Fruit fly (Drosophila melanogaster): ENCODE results near the gene CG1077.

CG1077 gene

DNA sequence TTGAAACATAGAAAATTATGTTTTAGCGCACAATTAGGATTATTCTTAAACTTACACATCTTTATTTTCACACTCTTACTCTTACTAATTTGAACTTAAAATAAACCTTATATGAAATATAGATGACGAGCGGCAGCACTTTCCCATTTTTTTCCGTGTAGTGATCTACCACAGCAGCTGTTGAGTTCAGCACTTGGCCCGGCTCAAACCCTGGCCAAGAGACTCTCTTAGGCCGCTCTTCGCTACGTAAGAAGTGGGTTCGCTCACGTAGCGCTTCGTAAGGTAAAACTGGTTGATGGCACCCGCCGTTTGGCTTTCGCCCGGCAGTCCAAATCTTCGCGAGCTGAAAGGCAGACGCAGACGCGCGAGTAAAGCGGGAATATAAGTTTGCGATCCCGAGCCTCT is 31.2 kb downstream of the CG1077 start, which contains the start of gene Osi24 (continued):
- TF ChIP-seq HHEX (GFP tag; optimal IDR thresholded peaks at IDR 0.05) = no peak
- peak; percentile 52 for TF ChIP-seq esg (GFP tag; conservative IDR thresholded peaks at IDR 0.05)
- peak; percentile 52 for TF ChIP-seq lab (GFP tag; optimal IDR thresholded peaks at IDR 0.05)
- TF ChIP-seq sisA (GFP tag; IDR thresholded peaks at IDR 0.05) = peak; percentile 73
- TF ChIP-seq CG2120 (GFP tag; optimal IDR thresholded peaks at IDR 0.05) = peak; percentile 52

DNA sequence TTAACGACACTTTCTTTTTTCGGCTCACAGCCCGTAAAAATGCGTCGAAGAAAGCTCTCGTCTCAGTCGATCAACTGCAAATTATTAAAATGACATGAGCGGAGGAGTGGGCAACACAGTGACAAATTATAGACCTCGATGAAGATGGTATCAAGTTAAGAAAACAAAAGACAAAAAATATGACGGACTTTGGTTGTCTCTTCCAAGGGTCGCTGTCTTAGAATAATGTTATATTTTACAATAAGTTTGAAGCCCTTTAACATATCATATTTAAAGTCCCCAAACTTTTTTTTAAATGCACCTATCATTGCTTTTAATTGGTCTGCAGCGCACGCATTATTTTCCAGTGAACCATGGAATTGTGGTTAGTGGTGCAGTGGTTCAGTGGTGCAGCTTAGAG is 32.4 kb downstream of the CG1077 start:
- peak; percentile 36 for TF ChIP-seq Sox102F (GFP tag; optimal IDR thresholded peaks at IDR 0.05)
- TF ChIP-seq gcm2 (GFP tag; optimal IDR thresholded peaks at IDR 0.05) = no peak
- TF ChIP-seq Asciz (GFP tag; optimal IDR thresholded peaks at IDR 0.05) = no peak
- peak; percentile 34 for TF ChIP-seq sens (GFP tag)
- TF ChIP-seq CG7987 (GFP tag; optimal IDR thresholded peaks at IDR 0.05) = no peak
- TF ChIP-seq Blimp-1 (GFP tag; optimal IDR thresholded peaks at IDR 0.05) = peak; percentile 31
- no peak for TF ChIP-seq CG1233 (GFP tag; optimal IDR thresholded peaks at IDR 0.05)
- TF ChIP-seq vfl (GFP tag; optimal IDR thresholded peaks at IDR 0.05) = no peak
- TF ChIP-seq CG11093 (GFP tag; IDR thresholded peaks at IDR 0.05) = no peak
- no peak for TF ChIP-seq chm (GFP tag; IDR thresholded peaks at IDR 0.05)
- TF ChIP-seq Rx (GFP tag; IDR thresholded peaks at IDR 0.05) = no peak
- TF ChIP-seq CG6765 (GFP tag; optimal IDR thresholded peaks at IDR 0.05) = no peak
- TF ChIP-seq Scr (GFP tag; IDR thresholded peaks at IDR 0.05; ENCODE audit: partially characterized antibody) = no peak
- peak; percentile 77 for TF ChIP-seq Ets65A (GFP tag)
- TF ChIP-seq dmrt99B (tag; optimal IDR thresholded peaks at IDR 0.05) = peak; percentile 10

DNA sequence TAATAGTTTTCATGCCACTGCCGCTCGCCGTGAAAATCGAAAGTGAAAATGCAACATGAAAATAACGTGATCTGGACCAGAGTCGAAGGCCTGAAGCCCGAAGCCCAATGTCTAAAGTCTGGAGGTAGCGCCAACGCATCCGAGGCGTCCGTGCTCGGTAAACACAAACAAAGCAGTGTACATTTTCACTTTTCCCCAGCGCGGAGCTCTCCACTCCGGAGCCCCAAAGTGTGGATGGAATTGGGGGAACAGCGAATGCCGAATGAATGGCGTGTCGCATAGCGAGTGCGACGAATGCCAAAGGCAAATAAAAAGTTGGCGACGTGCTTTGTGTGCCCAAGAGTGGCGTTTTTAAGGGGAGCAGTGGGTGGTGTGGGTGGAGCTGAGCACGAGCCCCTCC is 35.7 kb downstream of the CG1077 start:
- TF ChIP-seq CG3065 (GFP tag; optimal IDR thresholded peaks at IDR 0.05) = no peak
- peak; percentile 26 for TF ChIP-seq CG17359 (tag; optimal IDR thresholded peaks at IDR 0.05)
- peak; percentile 33; the same call in 1 of the 2 replicates for TF ChIP-seq ttk (GFP tag; IDR thresholded peaks at IDR 0.05)
- TF ChIP-seq CG8359 (GFP tag; optimal IDR thresholded peaks at IDR 0.05; ENCODE audit: borderline replicate concordance) = peak; percentile 19
- TF ChIP-seq Sox102F (GFP tag; optimal IDR thresholded peaks at IDR 0.05) = peak; percentile 30
- peak; percentile 69 for TF ChIP-seq ATbp (GFP tag; optimal IDR thresholded peaks at IDR 0.05)
- TF ChIP-seq gro (GFP tag; optimal IDR thresholded peaks at IDR 0.05) = no peak
- peak; percentile 74; the same call in 1 of the 2 replicates for TF ChIP-seq vvl (GFP tag; IDR thresholded peaks at IDR 0.05)
- peak; percentile 80; the same call in 2 of the 3 replicates for TF ChIP-seq ci (GFP tag; IDR thresholded peaks at IDR 0.05)
- TF ChIP-seq Asciz (GFP tag; optimal IDR thresholded peaks at IDR 0.05) = peak; percentile 36
- TF ChIP-seq kni (GFP tag; optimal IDR thresholded peaks at IDR 0.05) = peak; percentile 75
- peak; percentile 73 for TF ChIP-seq Med (GFP tag)
- TF ChIP-seq CG31365 (tag; optimal IDR thresholded peaks at IDR 0.05) = peak; percentile 9
- TF ChIP-seq sd (tag; optimal IDR thresholded peaks at IDR 0.05) = peak; percentile 49
- peak; percentile 33 for TF ChIP-seq CG2678 (tag; optimal IDR thresholded peaks at IDR 0.05)
- peak; percentile 8 for TF ChIP-seq CG6813 (GFP tag; optimal IDR thresholded peaks at IDR 0.05)
- peak; percentile 4 for TF ChIP-seq CG15601 (tag; optimal IDR thresholded peaks at IDR 0.05)
- TF ChIP-seq lab (GFP tag; optimal IDR thresholded peaks at IDR 0.05) = peak; percentile 21
- peak; percentile 1 for TF ChIP-seq oc (tag; optimal IDR thresholded peaks at IDR 0.05)
- TF ChIP-seq CG2889 (GFP tag; IDR thresholded peaks at IDR 0.05) = 0 out of 3 replicates have a peak, but pooled peaks have one; percentile 22
- 0 out of 3 replicates have a peak, but pooled peaks have one; percentile 23 for TF ChIP-seq zfh1 (GFP tag; IDR thresholded peaks at IDR 0.05)
- peak; percentile 11 for TF ChIP-seq wek (GFP tag; optimal IDR thresholded peaks at IDR 0.05)
- no peak for TF ChIP-seq CG1602 (GFP tag; optimal IDR thresholded peaks at IDR 0.05)
- no peak for TF ChIP-seq phol (tag; optimal IDR thresholded peaks at IDR 0.05)
- TF ChIP-seq gce (GFP tag; IDR thresholded peaks at IDR 0.05) = 0 out of 3 replicates have a peak, but pooled peaks have one; percentile 24
- TF ChIP-seq CG11723 (GFP tag; optimal IDR thresholded peaks at IDR 0.05) = no peak
- TF ChIP-seq otp (GFP tag; IDR thresholded peaks at IDR 0.05) = 0 out of 3 replicates have a peak, but pooled peaks have one; percentile 36
- peak; percentile 19; the same call in 1 of the 2 replicates for TF ChIP-seq sisA (GFP tag; IDR thresholded peaks at IDR 0.05)
- TF ChIP-seq pho (GFP tag; optimal IDR thresholded peaks at IDR 0.05) = no peak
- peak; percentile 14 for TF ChIP-seq dmrt99B (tag; optimal IDR thresholded peaks at IDR 0.05)
- peak; percentile 57 for TF ChIP-seq Deaf1 (tag; optimal IDR thresholded peaks at IDR 0.05)
- 0 out of 2 replicates have a peak, but pooled peaks have one; percentile 15 for TF ChIP-seq CG31441 (GFP tag; IDR thresholded peaks at IDR 0.05)

Data from whole organism, embryonic.